Fruit fly (Drosophila melanogaster) whole organism, embryonic: ENCODE results near the gene CG17687.

ENCODE experiments used
- CG17612 ChIP-seq: fragments of 200-800 bp; sonication (Bioruptor generic); IDR thresholded peaks from 2 replicates; pipeline ENCODE4 v1.3.6; 2022; ENCODE audit warnings: missing biosample characterization, missing genetic modification characterization
- CG6654 ChIP-seq: fragments of 200-800 bp; sonication (Bioruptor generic); optimal IDR thresholded peaks from 2 replicates; lab custom pipeline; 2017; ENCODE audit warnings: missing biosample characterization, mild to moderate bottlenecking, missing genetic modification characterization
- CG9932 ChIP-seq: fragments of 200-800 bp; sonication (Bioruptor generic); IDR thresholded peaks from 2 replicates; pipeline ENCODE4 v1.3.6; 2022; ENCODE audit warnings: missing biosample characterization, missing genetic modification characterization
- Max ChIP-seq: fragments of 200-800 bp; sonication (Bioruptor generic); optimal IDR thresholded peaks from 2 replicates; lab custom pipeline; 2016; ENCODE audit warnings: missing biosample characterization, mild to moderate bottlenecking, missing genetic modification characterization
- PHDP ChIP-seq: fragments of 200-800 bp; sonication (Bioruptor generic); optimal IDR thresholded peaks from 3 replicates; lab custom pipeline; 2018; ENCODE audit warnings: missing biosample characterization, mild to moderate bottlenecking, missing genetic modification characterization, moderate library complexity
- ftz-f1 ChIP-seq: fragments of 200-800 bp; sonication (Bioruptor generic); optimal IDR thresholded peaks from 2 replicates; lab custom pipeline; 2016; ENCODE audit warnings: missing biosample characterization, missing genetic modification characterization
- p53 ChIP-seq: fragments of 200-800 bp; sonication (Bioruptor generic); optimal IDR thresholded peaks from 2 replicates; lab custom pipeline; 2016; ENCODE audit warnings: missing biosample characterization, missing genetic modification characterization
- tgo ChIP-seq: fragments of 200-800 bp; sonication (Bioruptor generic); IDR thresholded peaks from 3 replicates; pipeline ENCODE4 v1.3.6; 2022; ENCODE audit warnings: missing biosample characterization, missing genetic modification characterization

DNA sequence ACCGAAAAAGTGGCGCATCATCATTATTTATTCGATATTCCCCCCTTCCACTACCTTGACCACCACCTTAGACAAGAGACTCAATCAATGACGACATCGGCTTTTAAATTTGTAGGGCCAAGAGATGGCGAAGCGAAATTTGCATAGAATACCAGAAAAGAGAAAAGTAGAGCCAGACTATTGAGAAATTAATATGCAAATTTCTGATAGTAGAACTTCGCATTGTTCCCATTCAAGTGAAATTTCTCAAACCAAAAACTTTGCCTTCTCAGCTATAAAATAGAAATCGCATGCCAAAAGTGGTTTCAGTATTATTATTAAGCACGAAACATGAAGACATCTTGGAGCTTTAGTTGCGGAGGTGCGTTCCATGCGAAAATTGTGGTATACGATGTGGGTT is 28.8 kb downstream of the CG17687 start, which contains the start of gene CG14111:
- TF ChIP-seq PHDP (no peak), Max (no peak), ftz-f1 (GFP tag; lab: Kevin White, UChicago) (no peak), CG17612 (GFP tag; lab: Robert Waterston, UW) (no peak), CG6654 (GFP tag; lab: Kevin White, UChicago) (no peak), p53 (no peak), CG9932 (no peak), tgo (GFP tag; lab: Robert Waterston, UW) (no peak)
